Fruit fly (Drosophila melanogaster): ENCODE data around the gene CG13251.

CG13251 gene

DNA sequence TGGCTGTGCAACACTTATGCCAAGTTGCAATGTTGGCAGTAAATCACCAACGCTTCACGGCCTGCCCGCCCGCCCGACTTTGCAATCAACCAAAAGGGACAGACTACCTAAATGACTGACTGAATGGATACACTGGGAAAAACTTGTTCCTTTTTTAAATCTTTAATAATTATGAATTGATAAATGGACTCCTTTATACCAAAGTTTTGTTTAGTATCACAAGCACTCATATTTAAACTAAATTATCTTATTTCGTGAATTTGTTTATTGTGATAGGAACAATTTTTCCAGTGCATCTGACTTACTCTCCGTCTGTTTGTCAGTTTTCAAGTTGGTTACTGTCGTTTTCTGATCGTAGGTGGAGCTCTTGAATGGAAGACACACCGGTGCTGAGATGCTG lies 36.4 kb upstream of the CG13251 start (continued):
- TF ChIP-seq Dip2 (GFP tag; IDR thresholded peaks at IDR 0.05) (no peak), gem (tag; optimal IDR thresholded peaks at IDR 0.05) (peak; percentile 75), esg (GFP tag; conservative IDR thresholded peaks at IDR 0.05) (peak; percentile 46; the same call in 1 of the 2 replicates), CG10267 (tag; optimal IDR thresholded peaks at IDR 0.05) (peak; percentile 50), stc (GFP tag; IDR thresholded peaks at IDR 0.05) (0 out of 2 replicates have a peak, but pooled peaks have one; percentile 32), run (tag; optimal IDR thresholded peaks at IDR 0.05) (no peak), CG17359 (tag; optimal IDR thresholded peaks at IDR 0.05) (no peak), ken (GFP tag; IDR thresholded peaks at IDR 0.05) (no peak), MESR4 (GFP tag; optimal IDR thresholded peaks at IDR 0.05) (no peak), CG17802 (tag; optimal IDR thresholded peaks at IDR 0.05) (no peak), CG13123 (GFP tag; optimal IDR thresholded peaks at IDR 0.05) (no peak), Nf-YB (GFP tag; optimal IDR thresholded peaks at IDR 0.05) (no peak), Six4 (GFP tag; optimal IDR thresholded peaks at IDR 0.05) (no peak), Hr51 (GFP tag; optimal IDR thresholded peaks at IDR 0.05) (no peak), C15 (GFP tag; IDR thresholded peaks at IDR 0.05) (no peak), tx (GFP tag; optimal IDR thresholded peaks at IDR 0.05) (no peak), CG18011 (GFP tag; optimal IDR thresholded peaks at IDR 0.05) (no peak), abd-A (tag; optimal IDR thresholded peaks at IDR 0.05) (no peak), CG15011 (GFP tag; optimal IDR thresholded peaks at IDR 0.05) (peak; percentile 19), dmrt99B (tag; optimal IDR thresholded peaks at IDR 0.05) (peak; percentile 64), chn (GFP tag; optimal IDR thresholded peaks at IDR 0.05) (no peak), CG8359 (GFP tag; optimal IDR thresholded peaks at IDR 0.05; ENCODE audit: borderline replicate concordance) (no peak), CG8765 (GFP tag; IDR thresholded peaks at IDR 0.05) (peak; percentile 66; the same call in 1 of the 2 replicates), CG14860 (GFP tag; IDR thresholded peaks at IDR 0.05; ENCODE audit: partially characterized antibody) (no peak), ro (GFP tag; IDR thresholded peaks at IDR 0.05) (no peak), seq (GFP tag; IDR thresholded peaks at IDR 0.05) (no peak), CG2116 (GFP tag; optimal IDR thresholded peaks at IDR 0.05) (no peak), CG18619 (GFP tag; optimal IDR thresholded peaks at IDR 0.05) (no peak), Dbx (GFP tag; IDR thresholded peaks at IDR 0.05) (no peak), CG4854 (GFP tag; optimal IDR thresholded peaks at IDR 0.05) (no peak), sim (GFP tag; IDR thresholded peaks at IDR 0.05) (no peak), trh (GFP tag; optimal IDR thresholded peaks at IDR 0.05) (no peak), CG10979 (tag; optimal IDR thresholded peaks at IDR 0.05) (peak; percentile 64), zen2 (GFP tag; IDR thresholded peaks at IDR 0.05; ENCODE audit: partially characterized antibody) (no peak), CG31224 (GFP tag; IDR thresholded peaks at IDR 0.05) (no peak), al (GFP tag; IDR thresholded peaks at IDR 0.05) (no peak), Dfd (GFP tag; optimal IDR thresholded peaks at IDR 0.05) (no peak), H2.0 (GFP tag; IDR thresholded peaks at IDR 0.05) (no peak), CG4707 (GFP tag; optimal IDR thresholded peaks at IDR 0.05) (no peak), CG7372 (GFP tag; IDR thresholded peaks at IDR 0.05) (no peak), CG6791 (GFP tag; IDR thresholded peaks at IDR 0.05; ENCODE audit: partially characterized antibody) (no peak), CG13424 (tag; optimal IDR thresholded peaks at IDR 0.05) (peak; percentile 54), CG11695 (GFP tag; IDR thresholded peaks at IDR 0.05) (peak; percentile 47; the same call in 2 of the 3 replicates), Elba2 (GFP tag; optimal IDR thresholded peaks at IDR 0.05) (peak; percentile 5), Asciz (GFP tag; optimal IDR thresholded peaks at IDR 0.05) (peak; percentile 5), Lpt (GFP tag; optimal IDR thresholded peaks at IDR 0.05) (no peak), dimm (GFP tag; IDR thresholded peaks at IDR 0.05) (no peak), sens (GFP tag) (peak; percentile 81), NC2β (GFP tag; optimal IDR thresholded peaks at IDR 0.05) (no peak), pum (GFP tag; optimal IDR thresholded peaks at IDR 0.05) (no peak), h (optimal IDR thresholded peaks at IDR 0.05) (no peak), Mrtf (GFP tag; IDR thresholded peaks at IDR 0.05) (no peak)
